Fruit fly (Drosophila melanogaster): Measurements from ENCODE around the gene dpr16.

The dpr16 gene

DNA sequence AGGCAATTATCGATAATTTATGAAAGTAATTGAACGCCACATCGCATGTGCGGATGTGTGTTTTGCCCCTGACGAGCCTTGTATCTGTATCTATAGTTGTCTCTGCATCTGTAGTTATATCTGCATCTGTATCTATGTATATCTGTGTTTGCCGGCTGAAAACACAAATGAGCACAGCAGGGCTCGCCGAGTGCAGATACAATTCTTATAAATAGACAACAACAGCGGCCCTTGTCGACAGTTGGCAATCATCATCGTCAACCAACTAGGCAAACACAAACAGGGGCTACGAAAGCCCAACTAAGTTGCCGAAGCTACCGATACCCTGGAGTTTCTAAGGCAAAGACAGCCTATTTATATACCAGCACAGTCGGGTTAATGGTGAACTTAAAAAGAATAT is 43.8 kb upstream of the dpr16 start (continued):
- TF ChIP-seq CG8089 (GFP tag; optimal IDR thresholded peaks at IDR 0.05): no peak
- no peak for TF ChIP-seq dimm (GFP tag; IDR thresholded peaks at IDR 0.05)
- no peak for TF ChIP-seq ham (GFP tag; IDR thresholded peaks at IDR 0.05)
- TF ChIP-seq tio (GFP tag; optimal IDR thresholded peaks at IDR 0.05): no peak
- no peak for TF ChIP-seq CG1832 (GFP tag; optimal IDR thresholded peaks at IDR 0.05)
- TF ChIP-seq odd (GFP tag; optimal IDR thresholded peaks at IDR 0.05): peak; percentile 30
- TF ChIP-seq oc (tag; optimal IDR thresholded peaks at IDR 0.05): no peak
- no peak for TF ChIP-seq E2f1 (GFP tag; IDR thresholded peaks at IDR 0.05)
- no peak for TF ChIP-seq MESR4 (GFP tag; optimal IDR thresholded peaks at IDR 0.05)
- peak; percentile 69 for TF ChIP-seq mirr (GFP tag; optimal IDR thresholded peaks at IDR 0.05)
- TF ChIP-seq Dfd (GFP tag; optimal IDR thresholded peaks at IDR 0.05): no peak
- no peak for TF ChIP-seq tna (GFP tag; IDR thresholded peaks at IDR 0.05; ENCODE audit: partially characterized antibody)
- no peak for TF ChIP-seq zen2 (GFP tag; IDR thresholded peaks at IDR 0.05; ENCODE audit: partially characterized antibody)
- TF ChIP-seq CG2116 (GFP tag; optimal IDR thresholded peaks at IDR 0.05): no peak
- TF ChIP-seq CG12071 (GFP tag; optimal IDR thresholded peaks at IDR 0.05): peak; percentile 35
- TF ChIP-seq CG9437 (GFP tag; optimal IDR thresholded peaks at IDR 0.05): no peak
- TF ChIP-seq ranshi (GFP tag; IDR thresholded peaks at IDR 0.05): no peak
- no peak for TF ChIP-seq wek (GFP tag; optimal IDR thresholded peaks at IDR 0.05)
- TF ChIP-seq so (GFP tag; IDR thresholded peaks at IDR 0.05): peak; percentile 29; the same call in 1 of the 3 replicates
- no peak for TF ChIP-seq CG30403 (GFP tag; optimal IDR thresholded peaks at IDR 0.05)
- TF ChIP-seq CG13624 (GFP tag; optimal IDR thresholded peaks at IDR 0.05): no peak
- TF ChIP-seq cad (GFP tag; optimal IDR thresholded peaks at IDR 0.05): no peak
- TF ChIP-seq bowl (GFP tag; IDR thresholded peaks at IDR 0.05): no peak
- no peak for TF ChIP-seq her (GFP tag; optimal IDR thresholded peaks at IDR 0.05)
- no peak for TF ChIP-seq CG2889 (GFP tag; IDR thresholded peaks at IDR 0.05)
- TF ChIP-seq Hsf (GFP tag; optimal IDR thresholded peaks at IDR 0.05): no peak
- no peak for TF ChIP-seq CG30020 (tag; optimal IDR thresholded peaks at IDR 0.05)
- TF ChIP-seq Dll (GFP tag; IDR thresholded peaks at IDR 0.05; ENCODE audit: partially characterized antibody): no peak
- no peak for TF ChIP-seq rib (GFP tag; IDR thresholded peaks at IDR 0.05)
- no peak for TF ChIP-seq CG12659 (GFP tag; optimal IDR thresholded peaks at IDR 0.05)
- TF ChIP-seq CG7987 (GFP tag; optimal IDR thresholded peaks at IDR 0.05): peak; percentile 10
- TF ChIP-seq CG16779 (GFP tag; IDR thresholded peaks at IDR 0.05): no peak
- peak; percentile 1 for TF ChIP-seq scrt (GFP tag; optimal IDR thresholded peaks at IDR 0.05)
- TF ChIP-seq CG13123 (GFP tag; optimal IDR thresholded peaks at IDR 0.05): no peak
- no peak for TF ChIP-seq org-1 (GFP tag; optimal IDR thresholded peaks at IDR 0.05)
- no peak for TF ChIP-seq CG17328 (GFP tag; IDR thresholded peaks at IDR 0.05)
- no peak for TF ChIP-seq cato (GFP tag; optimal IDR thresholded peaks at IDR 0.05; ENCODE audit: borderline replicate concordance)
- peak; percentile 22 for TF ChIP-seq CG17385 (GFP tag; optimal IDR thresholded peaks at IDR 0.05)
- TF ChIP-seq CG17359 (tag; optimal IDR thresholded peaks at IDR 0.05): no peak
- TF ChIP-seq CG15514 (GFP tag; optimal IDR thresholded peaks at IDR 0.05): no peak
- no peak for TF ChIP-seq hkb (optimal IDR thresholded peaks at IDR 0.05)
- no peak for TF ChIP-seq hkb (GFP tag; IDR thresholded peaks at IDR 0.05)
- no peak for TF ChIP-seq CG3726 (GFP tag; IDR thresholded peaks at IDR 0.05)
- no peak for TF ChIP-seq CG3407 (GFP tag; optimal IDR thresholded peaks at IDR 0.05)
- TF ChIP-seq Stat92E (GFP tag; optimal IDR thresholded peaks at IDR 0.05): no peak
- no peak for TF ChIP-seq Antp (GFP tag; optimal IDR thresholded peaks at IDR 0.05)
- TF ChIP-seq shn (GFP tag; optimal IDR thresholded peaks at IDR 0.05): no peak
- TF ChIP-seq Atf3 (GFP tag; optimal IDR thresholded peaks at IDR 0.05): no peak
- TF ChIP-seq kay (GFP tag; optimal IDR thresholded peaks at IDR 0.05): no peak
- TF ChIP-seq MBD-R2 (GFP tag; IDR thresholded peaks at IDR 0.05): no peak
- peak in 1 of 2 experiments; percentile 27 for TF ChIP-seq bsh (GFP tag; optimal IDR thresholded peaks at IDR 0.05)
- no peak for TF ChIP-seq Ets97D (GFP tag; optimal IDR thresholded peaks at IDR 0.05)

Data from whole organism, embryonic.